Worm (Caenorhabditis elegans) whole organism, midembryonic: ENCODE results near the gene K08H10.10.
A peak's percentile ranks its signal among the peaks of the same experiment; 100 is the strongest.
"Not testable (repeated sequence)": the region's sequence is repeated elsewhere in the genome, so short reads cannot be mapped to it uniquely, and the experiment has no call there.

Experiments
- T22C8.4 ChIP-seq: fragments of 200-800 bp; sonication (Bioruptor generic); IDR thresholded peaks from 2 replicates; pipeline ENCODE4 v1.3.6; 2022; ENCODE audit warnings: missing genetic modification characterization, missing compliant biosample characterization
- cog-1 ChIP-seq: sonication (generic microtip); optimal IDR thresholded peaks from 2 replicates; lab custom pipeline; 2016; ENCODE audit warnings: missing genetic modification characterization, missing compliant biosample characterization
- flt-1 ChIP-seq: fragments of 200-800 bp; sonication (Bioruptor generic); IDR thresholded peaks from 2 replicates; pipeline ENCODE4 v1.3.6; 2022; ENCODE audit warnings: missing genetic modification characterization, missing compliant biosample characterization
- klf-2 ChIP-seq: fragments of 200-800 bp; sonication (Bioruptor generic); conservative IDR thresholded peaks from 2 replicates; pipeline ENCODE4 v1.3.6; 2022; ENCODE audit warnings: missing genetic modification reagents, missing genetic modification characterization, missing compliant biosample characterization
- med-1 ChIP-seq: sonication (generic microtip); optimal IDR thresholded peaks from 2 replicates; lab custom pipeline; 2017; ENCODE audit warnings: missing genetic modification characterization, mild to moderate bottlenecking, missing compliant biosample characterization, antibody characterized with exemption, missing genetic modification reagents; ENCODE audit not compliant: insufficient read depth
- ref-1 ChIP-seq: fragments of 200-800 bp; sonication (Bioruptor generic); conservative IDR thresholded peaks from 2 replicates; pipeline ENCODE4 v1.3.6; 2022; ENCODE audit warnings: missing genetic modification reagents, missing genetic modification characterization, missing compliant biosample characterization
- tab-1 ChIP-seq: fragments of 200-800 bp; sonication (Bioruptor generic); IDR thresholded peaks from 2 replicates; pipeline ENCODE4 v1.3.6; 2022; ENCODE audit warnings: missing genetic modification characterization, missing compliant biosample characterization
- ztf-23 ChIP-seq: fragments of 200-800 bp; sonication (Bioruptor generic); IDR thresholded peaks from 2 replicates; pipeline ENCODE4 v1.3.6; 2022; ENCODE audit warnings: missing genetic modification reagents, missing genetic modification characterization, missing compliant biosample characterization
- ztf-29 ChIP-seq: fragments of 200-800 bp; sonication (Bioruptor generic); IDR thresholded peaks from 2 replicates; pipeline ENCODE4 v1.3.6; 2022; ENCODE audit warnings: missing genetic modification reagents, missing genetic modification characterization, missing compliant biosample characterization

Gene K08H10.10

ce11 chrV:9985227-9985864 is 15.5 kb upstream of the K08H10.10 start:
- TF ChIP-seq med-1 (GFP tag; lab: Kevin White, UChicago) (no peak), ref-1 (GFP tag; lab: Robert Waterston, UW) (no peak), klf-2 (no peak)

ce11 chrV:9986177-9986576 is 14.7 kb upstream of the K08H10.10 start, which contains the start of gene rmd-2:
Gene rmd-2, minus strand, starts transcription at chrV:9986277.
- no peak for TF ChIP-seq ref-1 (GFP tag; lab: Robert Waterston, UW)
- no peak for TF ChIP-seq tab-1 (GFP tag; lab: Robert Waterston, UW)
- no peak for TF ChIP-seq flt-1
- TF ChIP-seq med-1 (GFP tag; lab: Kevin White, UChicago): no peak
- no peak for TF ChIP-seq cog-1 (tag; lab: Kevin White, UChicago)
- no peak for TF ChIP-seq klf-2
- TF ChIP-seq ztf-23 (GFP tag; lab: Robert Waterston, UW): no peak
- no peak for TF ChIP-seq T22C8.4
- no peak for TF ChIP-seq ztf-29 (GFP tag; lab: Robert Waterston, UW)

ce11 chrV:9987688-9988087 is 13.2 kb upstream of the K08H10.10 start, which contains the start of gene C27H6.8:
Gene C27H6.8, minus strand, starts transcription at chrV:9987788.
- TF ChIP-seq T22C8.4 (no peak), cog-1 (tag; lab: Kevin White, UChicago) (no peak), ztf-23 (GFP tag; lab: Robert Waterston, UW) (no peak)

- TF ChIP-seq flt-1 (no peak), ztf-29 (GFP tag; lab: Robert Waterston, UW) (no peak), ref-1 (GFP tag; lab: Robert Waterston, UW) (no peak), med-1 (GFP tag; lab: Kevin White, UChicago) (no peak), klf-2 (no peak), tab-1 (GFP tag; lab: Robert Waterston, UW) (no peak), T22C8.4 (no peak), cog-1 (tag; lab: Kevin White, UChicago) (no peak), ztf-23 (GFP tag; lab: Robert Waterston, UW) (no peak)
These were observed 9.2 kb upstream of the K08H10.10 start, which contains the start of the genes rde-1 and trpp-6 for ce11 chrV:9991610-9992009. Gene rde-1, minus strand, starts transcription at chrV:9991642. Gene trpp-6, plus strand, starts transcription at chrV:9991895.

ce11 chrV:9995791-9996190 is 5.1 kb upstream of the K08H10.10 start, which contains the start of gene K08H10.6:
Gene K08H10.6, minus strand, starts transcription at chrV:9995891.
- TF ChIP-seq T22C8.4: no peak
- no peak for TF ChIP-seq tab-1 (GFP tag; lab: Robert Waterston, UW)
- TF ChIP-seq ref-1 (GFP tag; lab: Robert Waterston, UW): no peak
- TF ChIP-seq cog-1 (tag; lab: Kevin White, UChicago): no peak
- no peak for TF ChIP-seq ztf-29 (GFP tag; lab: Robert Waterston, UW)
- no peak for TF ChIP-seq klf-2
- no peak for TF ChIP-seq ztf-23 (GFP tag; lab: Robert Waterston, UW)
- no peak for TF ChIP-seq flt-1
- no peak for TF ChIP-seq med-1 (GFP tag; lab: Kevin White, UChicago)

ce11 chrV:10002720-10003119 is 1.9 kb downstream of the K08H10.10 start:
- no peak for TF ChIP-seq flt-1
- TF ChIP-seq tab-1 (GFP tag; lab: Robert Waterston, UW): no peak
- no peak for TF ChIP-seq ztf-23 (GFP tag; lab: Robert Waterston, UW)

- TF ChIP-seq T22C8.4: no peak
- no peak for TF ChIP-seq ztf-29 (GFP tag; lab: Robert Waterston, UW)
- 0 out of 2 replicates have a peak, but pooled peaks have one; percentile 21 for TF ChIP-seq ztf-23 (GFP tag; lab: Robert Waterston, UW)
- no peak for TF ChIP-seq klf-2
- no peak for TF ChIP-seq ref-1 (GFP tag; lab: Robert Waterston, UW)
- TF ChIP-seq flt-1: no peak
These were observed 2.6 kb downstream of the K08H10.10 start for ce11 chrV:10003315-10003969.

ce11 chrV:10004048-10004761 is 3.3 kb downstream of the K08H10.10 start, which contains the start of gene uda-1:
Gene uda-1, plus strand, starts transcription at chrV:10004755.
- TF ChIP-seq klf-2; tab-1 (GFP tag; lab: Robert Waterston, UW); med-1 (GFP tag; lab: Kevin White, UChicago): not testable (repeated sequence)

ce11 chrV:10006374-10006773 is 5.5 kb downstream of the K08H10.10 start:
- TF ChIP-seq T22C8.4: no peak
- no peak for TF ChIP-seq ztf-23 (GFP tag; lab: Robert Waterston, UW)
- no peak for TF ChIP-seq klf-2
- no peak for TF ChIP-seq ref-1 (GFP tag; lab: Robert Waterston, UW)
- TF ChIP-seq med-1 (GFP tag; lab: Kevin White, UChicago): no peak
- TF ChIP-seq tab-1 (GFP tag; lab: Robert Waterston, UW): no peak
- no peak for TF ChIP-seq cog-1 (tag; lab: Kevin White, UChicago)
- no peak for TF ChIP-seq flt-1

ce11 chrV:10007484-10007883 is 6.6 kb downstream of the K08H10.10 start:
- TF ChIP-seq tab-1 (GFP tag; lab: Robert Waterston, UW): no peak
- TF ChIP-seq ztf-29 (GFP tag; lab: Robert Waterston, UW): no peak
- no peak for TF ChIP-seq cog-1 (tag; lab: Kevin White, UChicago)
- TF ChIP-seq flt-1: no peak
- TF ChIP-seq klf-2: no peak
- TF ChIP-seq ref-1 (GFP tag; lab: Robert Waterston, UW): no peak
- TF ChIP-seq med-1 (GFP tag; lab: Kevin White, UChicago): no peak
- TF ChIP-seq T22C8.4: no peak
- no peak for TF ChIP-seq ztf-23 (GFP tag; lab: Robert Waterston, UW)
